Fruit fly (Drosophila melanogaster) whole organism: ENCODE measurements around the gene deltaCOP.

Experiments used
- CG8478 ChIP-seq: fragments of >200 bp; optimal IDR thresholded peaks from 2 replicates; lab custom pipeline; 2018; ENCODE audit warnings: inconsistent platforms
- usp ChIP-seq: fragments of >200 bp; optimal IDR thresholded peaks from 2 replicates; lab custom pipeline; 2017; ENCODE audit warnings: missing biosample characterization, missing genetic modification characterization, mixed read lengths

dm6 chrX:1879606-1880110 is 18.1 kb upstream of the deltaCOP start, which contains the start of gene CG14818:
- no peak for TF ChIP-seq usp (GFP tag; lab: Kevin White, UChicago)
- no peak for TF ChIP-seq CG8478 (lab: Kevin White, UChicago)
